Fruit fly (Drosophila melanogaster) whole organism, embryonic: Measurements from ENCODE around the gene mRpL10.

ENCODE experiments used
- Asciz ChIP-seq: fragments of 200-800 bp; sonication (Bioruptor generic); optimal IDR thresholded peaks from 2 replicates; lab custom pipeline; 2017; ENCODE audit warnings: missing biosample characterization, mild to moderate bottlenecking, missing genetic modification characterization, missing genetic modification reagents
- Awh ChIP-seq: fragments of 200-800 bp; sonication (Bioruptor generic); IDR thresholded peaks from 2 replicates; pipeline ENCODE4, ENCODE4 v1.3.6; 2022; ENCODE audit warnings: missing biosample characterization, missing genetic modification characterization
- Blimp-1 ChIP-seq: fragments of 200-800 bp; sonication (Bioruptor generic); optimal IDR thresholded peaks from 3 replicates; lab custom pipeline; 2018; ENCODE audit warnings: missing biosample characterization, missing genetic modification characterization, mild to moderate bottlenecking, moderate library complexity, missing genetic modification reagents
- CG10431 ChIP-seq: fragments of 200-800 bp; sonication (Bioruptor generic); optimal IDR thresholded peaks from 3 replicates; lab custom pipeline; 2018; ENCODE audit warnings: missing biosample characterization, mild to moderate bottlenecking, missing genetic modification characterization
- CG11695 ChIP-seq: fragments of 200-800 bp; sonication (Bioruptor generic); IDR thresholded peaks from 3 replicates; pipeline ENCODE4 v1.3.6; 2022; ENCODE audit warnings: missing biosample characterization, missing genetic modification characterization
- CG12155 ChIP-seq: fragments of 200-800 bp; sonication (Bioruptor generic); optimal IDR thresholded peaks from 3 replicates; lab custom pipeline; 2016; ENCODE audit warnings: missing biosample characterization, missing genetic modification characterization
- CG13287 ChIP-seq: fragments of 200-800 bp; sonication (Bioruptor generic); IDR thresholded peaks from 2 replicates; pipeline ENCODE4 v1.3.6; 2022; ENCODE audit warnings: missing biosample characterization, missing genetic modification characterization; ENCODE audit not compliant: partially characterized antibody
- CG13424 ChIP-seq: fragments of 200-800 bp; sonication (Bioruptor generic); optimal IDR thresholded peaks from 2 replicates; lab custom pipeline; 2019; ENCODE audit warnings: missing biosample characterization, mild to moderate bottlenecking, missing genetic modification characterization, moderate library complexity
- CG13624 ChIP-seq: fragments of 200-800 bp; sonication (Bioruptor generic); optimal IDR thresholded peaks from 2 replicates; lab custom pipeline; 2016; ENCODE audit warnings: missing biosample characterization, missing genetic modification characterization
- CG15696 ChIP-seq: fragments of 200-800 bp; sonication (Bioruptor generic); optimal IDR thresholded peaks from 2 replicates; lab custom pipeline; 2019; ENCODE audit warnings: missing biosample characterization, mild to moderate bottlenecking, missing genetic modification characterization, moderate library complexity
- CG16779 ChIP-seq: fragments of 200-800 bp; sonication (Bioruptor generic); IDR thresholded peaks from 2 replicates; pipeline ENCODE4 v1.3.6; 2022; ENCODE audit warnings: missing biosample characterization, missing genetic modification characterization
- CG2120 ChIP-seq: fragments of 200-800 bp; sonication (Bioruptor generic); optimal IDR thresholded peaks from 3 replicates; lab custom pipeline; 2016; ENCODE audit warnings: missing biosample characterization, missing genetic modification characterization
- CG2875 ChIP-seq: fragments of 200-800 bp; sonication (Bioruptor generic); optimal IDR thresholded peaks from 2 replicates; lab custom pipeline; 2017; ENCODE audit warnings: missing biosample characterization, mild to moderate bottlenecking, missing genetic modification characterization, missing genetic modification reagents
- CG3065 ChIP-seq: fragments of 200-800 bp; sonication (Bioruptor generic); optimal IDR thresholded peaks from 2 replicates; lab custom pipeline; 2016; ENCODE audit warnings: missing biosample characterization, missing genetic modification characterization
- CG3407 ChIP-seq: fragments of 200-800 bp; sonication (Bioruptor generic); optimal IDR thresholded peaks from 2 replicates; lab custom pipeline; 2018; ENCODE audit warnings: missing biosample characterization, mild to moderate bottlenecking, missing genetic modification characterization
- CG3726 ChIP-seq: fragments of 200-800 bp; sonication (Bioruptor generic); IDR thresholded peaks from 3 replicates; pipeline ENCODE4, ENCODE4 v1.3.6; 2022; ENCODE audit warnings: missing biosample characterization, missing genetic modification characterization
- CG6254 ChIP-seq: fragments of 200-800 bp; sonication (Bioruptor generic); optimal IDR thresholded peaks from 3 replicates; lab custom pipeline; 2017; ENCODE audit warnings: mild to moderate bottlenecking, missing biosample characterization, missing genetic modification reagents, missing genetic modification characterization
- CG6791 ChIP-seq: fragments of 200-800 bp; sonication (Bioruptor generic); IDR thresholded peaks from 3 replicates; pipeline ENCODE4 v1.3.6; 2022; ENCODE audit warnings: missing biosample characterization, missing genetic modification characterization; ENCODE audit not compliant: partially characterized antibody
- CG7786 ChIP-seq: fragments of 200-800 bp; sonication (Bioruptor generic); optimal IDR thresholded peaks from 2 replicates; lab custom pipeline; 2016; ENCODE audit warnings: missing biosample characterization, missing genetic modification characterization
- CG8281 ChIP-seq: fragments of 200-800 bp; sonication (Bioruptor generic); optimal IDR thresholded peaks from 2 replicates; lab custom pipeline; 2018; ENCODE audit warnings: missing biosample characterization, mild to moderate bottlenecking, missing genetic modification characterization, moderate library complexity
- CG9437 ChIP-seq: fragments of 200-800 bp; sonication (Bioruptor generic); optimal IDR thresholded peaks from 2 replicates; lab custom pipeline; 2018; ENCODE audit warnings: missing biosample characterization, mild to moderate bottlenecking, missing genetic modification characterization
- D19A ChIP-seq: fragments of 200-800 bp; optimal IDR thresholded peaks from 3 replicates; lab custom pipeline; 2019; ENCODE audit warnings: missing biosample characterization, mild to moderate bottlenecking, missing genetic modification characterization, moderate library complexity
- Deaf1 ChIP-seq: fragments of 200-800 bp; optimal IDR thresholded peaks from 3 replicates; lab custom pipeline; 2019; ENCODE audit warnings: missing biosample characterization, mild to moderate bottlenecking, missing genetic modification characterization, moderate library complexity
- Dek ChIP-seq: fragments of 200-800 bp; sonication (Bioruptor generic); optimal IDR thresholded peaks from 3 replicates; lab custom pipeline; 2019; ENCODE audit warnings: missing biosample characterization, mild to moderate bottlenecking, missing genetic modification characterization, moderate library complexity
- Dll ChIP-seq: fragments of 200-800 bp; sonication (Bioruptor generic); IDR thresholded peaks from 4 replicates; pipeline ENCODE4 v1.3.6; 2022; ENCODE audit warnings: missing biosample characterization, missing genetic modification characterization; ENCODE audit not compliant: partially characterized antibody
- E2f2 ChIP-seq: fragments of 200-800 bp; sonication (Bioruptor generic); IDR thresholded peaks from 2 replicates; pipeline ENCODE4 v1.3.6; 2022; ENCODE audit warnings: missing biosample characterization, missing genetic modification characterization
- GATAe ChIP-seq: fragments of 200-800 bp; sonication (Bioruptor generic); conservative IDR thresholded peaks from 2 replicates; pipeline ENCODE4 v1.3.6; 2022; ENCODE audit warnings: missing biosample characterization, missing genetic modification characterization
- Hey ChIP-seq: fragments of 200-800 bp; sonication (Bioruptor generic); optimal IDR thresholded peaks from 3 replicates; lab custom pipeline; 2018; ENCODE audit warnings: missing biosample characterization, mild to moderate bottlenecking, missing genetic modification characterization
- Max ChIP-seq: fragments of 200-800 bp; sonication (Bioruptor generic); optimal IDR thresholded peaks from 2 replicates; lab custom pipeline; 2016; ENCODE audit warnings: missing biosample characterization, mild to moderate bottlenecking, missing genetic modification characterization
- Oaz ChIP-seq: fragments of 200-800 bp; sonication (Bioruptor generic); IDR thresholded peaks from 2 replicates; pipeline ENCODE4 v1.3.6; 2022; ENCODE audit warnings: missing biosample characterization, missing genetic modification characterization
- Ravus ChIP-seq: fragments of 200-800 bp; sonication (Bioruptor generic); IDR thresholded peaks from 2 replicates; pipeline ENCODE4 v1.3.6; 2022; ENCODE audit warnings: missing biosample characterization, missing genetic modification characterization
- Stat92E ChIP-seq, 3 experiments: fragments of >200 bp in 2 of 3; fragments of 200-800 bp in 1 of 3; sonication (Bioruptor generic) in 1 of 3; optimal IDR thresholded peaks; 2 replicates each; lab custom pipeline; 2017 to 2019; ENCODE audit warnings: missing biosample characterization in 3 of 3, missing genetic modification characterization in 3 of 3, mild to moderate bottlenecking in 1 of 3, moderate library complexity in 1 of 3
- YL-1 ChIP-seq: fragments of 200-800 bp; sonication (Bioruptor generic); optimal IDR thresholded peaks from 3 replicates; lab custom pipeline; 2017; ENCODE audit warnings: missing biosample characterization, mild to moderate bottlenecking, missing genetic modification characterization
- aop ChIP-seq: fragments of 200-800 bp; sonication (Bioruptor generic); IDR thresholded peaks from 2 replicates; pipeline ENCODE4 v1.3.6; 2022; ENCODE audit warnings: missing biosample characterization, missing genetic modification characterization
- ap ChIP-seq: fragments of 200-800 bp; sonication (Bioruptor generic); IDR thresholded peaks from 2 replicates; pipeline ENCODE4 v1.3.6; 2022; ENCODE audit warnings: missing biosample characterization, missing genetic modification characterization
- ara ChIP-seq: fragments of 200-800 bp; sonication (Bioruptor generic); IDR thresholded peaks from 2 replicates; pipeline ENCODE4 v1.3.6; 2022; ENCODE audit warnings: missing biosample characterization, missing genetic modification characterization
- bab2 ChIP-seq: fragments of 200-800 bp; sonication (Bioruptor generic); optimal IDR thresholded peaks from 2 replicates; lab custom pipeline; 2016; ENCODE audit warnings: missing biosample characterization, missing genetic modification characterization
- btn ChIP-seq: fragments of 200-800 bp; sonication (Bioruptor generic); optimal IDR thresholded peaks from 2 replicates; lab custom pipeline; 2016; ENCODE audit warnings: missing biosample characterization, missing genetic modification characterization
- cg ChIP-seq: fragments of 200-800 bp; sonication (Bioruptor generic); optimal IDR thresholded peaks from 3 replicates; lab custom pipeline; 2019; ENCODE audit warnings: missing biosample characterization, mild to moderate bottlenecking, missing genetic modification characterization, moderate library complexity
- dati ChIP-seq: fragments of 200-800 bp; sonication (Bioruptor generic); IDR thresholded peaks from 2 replicates; pipeline ENCODE4 v1.3.6; 2022; ENCODE audit warnings: missing biosample characterization, missing genetic modification characterization
- gro ChIP-seq: fragments of 200-800 bp; sonication (Bioruptor generic); optimal IDR thresholded peaks from 2 replicates; lab custom pipeline; 2016; ENCODE audit warnings: missing biosample characterization, missing genetic modification characterization
- hb ChIP-seq: fragments of 200-800 bp; sonication (Bioruptor generic); IDR thresholded peaks from 3 replicates; pipeline ENCODE4 v1.3.6; 2022; ENCODE audit warnings: missing biosample characterization, missing genetic modification characterization; ENCODE audit not compliant: partially characterized antibody
- hth ChIP-seq: fragments of >200 bp; optimal IDR thresholded peaks from 2 replicates; lab custom pipeline; 2017; ENCODE audit warnings: inconsistent platforms
- kah ChIP-seq: fragments of 200-800 bp; sonication (Bioruptor generic); optimal IDR thresholded peaks from 2 replicates; lab custom pipeline; 2018; ENCODE audit warnings: missing biosample characterization, mild to moderate bottlenecking, missing genetic modification characterization
- nerfin-1 ChIP-seq: fragments of 200-800 bp; sonication (Bioruptor generic); optimal IDR thresholded peaks from 3 replicates; lab custom pipeline; 2019; ENCODE audit warnings: missing biosample characterization, mild to moderate bottlenecking, missing genetic modification characterization, moderate library complexity
- otp ChIP-seq: fragments of 200-800 bp; sonication (Bioruptor generic); IDR thresholded peaks from 3 replicates; pipeline ENCODE4, ENCODE4 v1.3.6; 2022; ENCODE audit warnings: missing biosample characterization, missing genetic modification characterization
- pb ChIP-seq: fragments of 200-800 bp; sonication (Bioruptor generic); optimal IDR thresholded peaks from 3 replicates; lab custom pipeline; 2016; ENCODE audit warnings: missing biosample characterization, missing genetic modification characterization
- pita ChIP-seq: fragments of 200-800 bp; sonication (Bioruptor generic); optimal IDR thresholded peaks from 2 replicates; lab custom pipeline; 2017; ENCODE audit warnings: missing biosample characterization, mild to moderate bottlenecking, missing genetic modification characterization
- sens-2 ChIP-seq: fragments of 200-800 bp; sonication (Bioruptor generic); IDR thresholded peaks from 2 replicates; pipeline ENCODE4 v1.3.6; 2022; ENCODE audit warnings: missing biosample characterization, missing genetic modification characterization
- tup ChIP-seq: fragments of 200-800 bp; sonication (Bioruptor generic); optimal IDR thresholded peaks from 2 replicates; lab custom pipeline; 2016; ENCODE audit warnings: missing biosample characterization, mild to moderate bottlenecking, missing genetic modification characterization, moderate library complexity
- wek ChIP-seq: fragments of 200-800 bp; sonication (Bioruptor generic); optimal IDR thresholded peaks from 3 replicates; lab custom pipeline; 2018; ENCODE audit warnings: missing biosample characterization, mild to moderate bottlenecking, missing genetic modification characterization, moderate library complexity
- z ChIP-seq: fragments of 200-800 bp; sonication (Bioruptor generic); IDR thresholded peaks from 3 replicates; pipeline ENCODE4 v1.3.6; 2022; ENCODE audit warnings: missing biosample characterization, missing genetic modification characterization

Gene mRpL10

dm6 chr2L:155994-156393 lies 47.6 kb upstream of the mRpL10 start, which contains the start of gene CG3436 (continued):
- TF ChIP-seq tup (GFP tag; lab: Kevin White, UChicago): no peak
- no peak for TF ChIP-seq D19A (tag; lab: Kevin White, UChicago)
- TF ChIP-seq ap: no peak
- peak; percentile 16 for TF ChIP-seq nerfin-1 (tag; lab: Kevin White, UChicago)
- no peak for TF ChIP-seq GATAe
- no peak for TF ChIP-seq Dll (GFP tag; lab: Robert Waterston, UW)
- TF ChIP-seq CG13424 (tag; lab: Kevin White, UChicago): no peak
- TF ChIP-seq Blimp-1: no peak
- TF ChIP-seq Max (GFP tag; lab: Kevin White, UChicago): no peak
- no peak for TF ChIP-seq cg (GFP tag; lab: Kevin White, UChicago)
- no peak for TF ChIP-seq CG3726
- TF ChIP-seq CG15696 (tag; lab: Kevin White, UChicago): no peak
- TF ChIP-seq CG9437: no peak
- TF ChIP-seq CG3407 (GFP tag; lab: Kevin White, UChicago): no peak
- TF ChIP-seq wek (GFP tag; lab: Kevin White, UChicago): no peak
- no peak for TF ChIP-seq Deaf1 (tag; lab: Kevin White, UChicago)
- no peak for TF ChIP-seq CG6791 (GFP tag; lab: Robert Waterston, UW)
- no peak for TF ChIP-seq CG10431 (GFP tag; lab: Kevin White, UChicago)
- no peak for TF ChIP-seq Hey (tag; lab: Kevin White, UChicago)
- TF ChIP-seq E2f2 (GFP tag; lab: Robert Waterston, UW): no peak
- no peak for TF ChIP-seq sens-2 (GFP tag; lab: Robert Waterston, UW)
- no peak for TF ChIP-seq CG13287 (GFP tag; lab: Robert Waterston, UW)
- no peak for TF ChIP-seq aop (GFP tag; lab: Robert Waterston, UW)
- TF ChIP-seq Stat92E (GFP tag; optimal IDR thresholded peaks at IDR 0.05; lab: Kevin White, UChicago): peak in 1 of 3 experiments; percentile 2
- no peak for TF ChIP-seq hb (GFP tag; lab: Robert Waterston, UW)
- peak; percentile 62 for TF ChIP-seq YL-1 (GFP tag; lab: Kevin White, UChicago)
- no peak for TF ChIP-seq bab2 (GFP tag; lab: Kevin White, UChicago)
- no peak for TF ChIP-seq z (GFP tag; lab: Robert Waterston, UW)
- TF ChIP-seq CG13624: peak; percentile 14
- no peak for TF ChIP-seq CG6254 (GFP tag; lab: Kevin White, UChicago)
- no peak for TF ChIP-seq otp
- no peak for TF ChIP-seq pita (GFP tag; lab: Kevin White, UChicago)
- TF ChIP-seq kah (GFP tag; lab: Kevin White, UChicago): no peak
- TF ChIP-seq CG16779 (GFP tag; lab: Robert Waterston, UW): no peak
- TF ChIP-seq CG8281: no peak
- no peak for TF ChIP-seq Awh
- no peak for TF ChIP-seq Dek (tag; lab: Kevin White, UChicago)
- TF ChIP-seq CG11695 (GFP tag; lab: Robert Waterston, UW): no peak
- no peak for TF ChIP-seq Oaz
- no peak for TF ChIP-seq hth (lab: Kevin White, UChicago)
- no peak for TF ChIP-seq dati (GFP tag; lab: Robert Waterston, UW)
- no peak for TF ChIP-seq pb (GFP tag; lab: Kevin White, UChicago)
- TF ChIP-seq CG12155: no peak
- TF ChIP-seq CG2120 (GFP tag; lab: Kevin White, UChicago): peak; percentile 12
- no peak for TF ChIP-seq CG2875 (GFP tag; lab: Kevin White, UChicago)
- TF ChIP-seq Asciz (GFP tag; lab: Kevin White, UChicago): no peak
- TF ChIP-seq ara (GFP tag; lab: Robert Waterston, UW): no peak
- TF ChIP-seq Ravus (GFP tag; lab: Robert Waterston, UW): no peak
- TF ChIP-seq btn (GFP tag; lab: Kevin White, UChicago): no peak
- TF ChIP-seq gro (GFP tag; lab: Kevin White, UChicago): peak; percentile 38
- no peak for TF ChIP-seq CG7786 (GFP tag; lab: Kevin White, UChicago)
- no peak for TF ChIP-seq CG3065 (GFP tag; lab: Kevin White, UChicago)
